Fruit fly (Drosophila melanogaster): ENCODE results near the gene Wdr82.
A peak's percentile ranks its signal among the peaks of the same experiment; 100 is the strongest.

The Wdr82 gene

DNA sequence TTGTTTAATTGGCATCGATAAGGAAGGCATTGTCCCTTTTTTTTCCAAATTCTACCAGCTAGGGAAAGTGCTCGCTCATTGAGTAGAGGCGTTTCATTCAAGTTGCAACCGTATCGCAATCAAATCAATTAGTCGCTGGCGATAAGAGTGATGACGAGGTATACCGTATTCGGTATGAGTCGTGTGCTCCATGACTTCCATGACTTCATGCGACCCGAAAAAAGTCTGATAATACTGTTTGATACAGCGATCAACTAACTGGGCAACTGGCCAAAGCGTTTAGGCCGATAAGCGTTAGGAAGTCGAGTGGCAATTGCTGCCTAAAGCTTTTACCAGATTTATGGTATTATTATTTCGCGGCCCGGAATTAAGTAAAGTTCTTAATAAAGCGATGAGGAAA is 29.7 kb upstream of the Wdr82 start (continued):
- no peak for TF ChIP-seq CG11560 (tag; IDR thresholded peaks at IDR 0.05)
- TF ChIP-seq CG2116 (GFP tag; optimal IDR thresholded peaks at IDR 0.05), result no peak
- TF ChIP-seq CG12299 (tag; optimal IDR thresholded peaks at IDR 0.05), result no peak
- no peak for TF ChIP-seq Chrac-16 (GFP tag; optimal IDR thresholded peaks at IDR 0.05)
- no peak for TF ChIP-seq prd (optimal IDR thresholded peaks at IDR 0.05)
- no peak for TF ChIP-seq prd (GFP tag; IDR thresholded peaks at IDR 0.05)
- TF ChIP-seq dan (GFP tag; IDR thresholded peaks at IDR 0.05), result no peak
- TF ChIP-seq MTF-1 (GFP tag; optimal IDR thresholded peaks at IDR 0.05; ENCODE audit: borderline replicate concordance), result no peak
- TF ChIP-seq CG5180 (GFP tag; optimal IDR thresholded peaks at IDR 0.05), result peak; percentile 74
- no peak for TF ChIP-seq CG12659 (GFP tag; optimal IDR thresholded peaks at IDR 0.05)
- TF ChIP-seq CG32772 (GFP tag; IDR thresholded peaks at IDR 0.05), result no peak
- no peak for TF ChIP-seq al (GFP tag; IDR thresholded peaks at IDR 0.05)
- TF ChIP-seq mld (GFP tag; IDR thresholded peaks at IDR 0.05; ENCODE audit: partially characterized antibody), result no peak
- no peak for TF ChIP-seq danr (GFP tag; IDR thresholded peaks at IDR 0.05)
- TF ChIP-seq CG3847 (GFP tag; IDR thresholded peaks at IDR 0.05), result no peak
- TF ChIP-seq Mes4 (GFP tag; optimal IDR thresholded peaks at IDR 0.05), result no peak
- TF ChIP-seq CG9817 (tag; optimal IDR thresholded peaks at IDR 0.05), result no peak
- TF ChIP-seq az2 (GFP tag; optimal IDR thresholded peaks at IDR 0.05), result no peak
- TF ChIP-seq tna (GFP tag; IDR thresholded peaks at IDR 0.05; ENCODE audit: partially characterized antibody), result no peak
- no peak for TF ChIP-seq CG1529 (GFP tag; optimal IDR thresholded peaks at IDR 0.05)
- no peak for TF ChIP-seq Meics (GFP tag; optimal IDR thresholded peaks at IDR 0.05)
- TF ChIP-seq Nf-YB (GFP tag; optimal IDR thresholded peaks at IDR 0.05), result no peak
- no peak for TF ChIP-seq Oli (tag; optimal IDR thresholded peaks at IDR 0.05)
- peak; percentile 18 for TF ChIP-seq B-H2 (GFP tag; optimal IDR thresholded peaks at IDR 0.05)
- no peak for TF ChIP-seq CG1832 (GFP tag; optimal IDR thresholded peaks at IDR 0.05)
- no peak for TF ChIP-seq CG15601 (tag; optimal IDR thresholded peaks at IDR 0.05)
- peak in 1 of 2 experiments; percentile 68 for TF ChIP-seq Hr78 (GFP tag; optimal IDR thresholded peaks at IDR 0.05)
- TF ChIP-seq crol (GFP tag; IDR thresholded peaks at IDR 0.05), result no peak
- peak; percentile 2 for TF ChIP-seq BtbVII (GFP tag; optimal IDR thresholded peaks at IDR 0.05)
- TF ChIP-seq CG17568 (GFP tag; optimal IDR thresholded peaks at IDR 0.05), result no peak
- no peak for TF ChIP-seq CG11093 (GFP tag; IDR thresholded peaks at IDR 0.05)
- TF ChIP-seq Bgb (GFP tag; IDR thresholded peaks at IDR 0.05; ENCODE audit: partially characterized antibody), result no peak
- TF ChIP-seq CG18619 (GFP tag; optimal IDR thresholded peaks at IDR 0.05), result no peak
- TF ChIP-seq CG30020 (tag; optimal IDR thresholded peaks at IDR 0.05), result no peak
- no peak for TF ChIP-seq Dfd (GFP tag; optimal IDR thresholded peaks at IDR 0.05)
- no peak for TF ChIP-seq ems (GFP tag; optimal IDR thresholded peaks at IDR 0.05)
- peak; percentile 96 for TF ChIP-seq exex (tag; optimal IDR thresholded peaks at IDR 0.05)
- TF ChIP-seq NfI (GFP tag; optimal IDR thresholded peaks at IDR 0.05), result no peak
- TF ChIP-seq CG7556 (GFP tag; optimal IDR thresholded peaks at IDR 0.05), result no peak
- no peak for TF ChIP-seq sob (GFP tag; IDR thresholded peaks at IDR 0.05)
- TF ChIP-seq E2f2 (GFP tag; IDR thresholded peaks at IDR 0.05), result no peak
- no peak for TF ChIP-seq ato (GFP tag; IDR thresholded peaks at IDR 0.05; ENCODE audit: partially characterized antibody)
- TF ChIP-seq lbe (GFP tag; optimal IDR thresholded peaks at IDR 0.05), result no peak
- TF ChIP-seq CG9876 (GFP tag; optimal IDR thresholded peaks at IDR 0.05), result no peak
- TF ChIP-seq CG11247 (GFP tag; IDR thresholded peaks at IDR 0.05), result no peak
- no peak for TF ChIP-seq Dek (tag; optimal IDR thresholded peaks at IDR 0.05)
- no peak for TF ChIP-seq ap (GFP tag; IDR thresholded peaks at IDR 0.05)
- TF ChIP-seq Awh (GFP tag; IDR thresholded peaks at IDR 0.05), result no peak
- no peak for TF ChIP-seq CG15073 (GFP tag; optimal IDR thresholded peaks at IDR 0.05)
- no peak for TF ChIP-seq CG10209 (GFP tag; optimal IDR thresholded peaks at IDR 0.05)
- no peak for TF ChIP-seq z (GFP tag; IDR thresholded peaks at IDR 0.05)
- TF ChIP-seq CG3995 (GFP tag; optimal IDR thresholded peaks at IDR 0.05), result no peak

Measured in whole organism, embryonic.